Worm (Caenorhabditis elegans) whole organism, L4 larva: ENCODE results near the gene F49C12.6.
A peak's percentile ranks its signal among the peaks of the same experiment; 100 is the strongest.
"Not testable (repeated sequence)": the region's sequence is repeated elsewhere in the genome, so short reads cannot be mapped to it uniquely, and the experiment has no call there.

Source experiments
- D1046.2 ChIP-seq: fragments of 200-800 bp; sonication (Bioruptor generic); IDR thresholded peaks from 2 replicates; pipeline ENCODE4 v1.3.6; 2022; ENCODE audit warnings: missing genetic modification characterization, missing compliant biosample characterization
- F10B5.3 ChIP-seq: sonication (generic microtip); optimal IDR thresholded peaks from 2 replicates; lab custom pipeline; 2016; ENCODE audit warnings: mild to moderate bottlenecking, missing genetic modification characterization, missing compliant biosample characterization
- F37D6.2 ChIP-seq: sonication (generic microtip); optimal IDR thresholded peaks from 2 replicates; lab custom pipeline; 2016; ENCODE audit warnings: mild to moderate bottlenecking, missing genetic modification characterization, missing compliant biosample characterization
- aha-1 ChIP-seq: fragments of 150-350 bp; peaks from one replicate; lab custom pipeline; 2014; ENCODE audit warnings: missing biosample characterization, missing genetic modification characterization
- aly-2 ChIP-seq: sonication (generic microtip); optimal IDR thresholded peaks from 2 replicates; lab custom pipeline; 2018; ENCODE audit warnings: missing biosample characterization, missing genetic modification characterization
- arid-1 ChIP-seq: fragments of 200-800 bp; sonication (Bioruptor generic); conservative IDR thresholded peaks from 2 replicates; pipeline ENCODE4 v1.3.6; 2022; ENCODE audit warnings: missing genetic modification reagents, missing genetic modification characterization, missing compliant biosample characterization
- attf-4 ChIP-seq: sonication (generic microtip); optimal IDR thresholded peaks from 3 replicates; lab custom pipeline; 2017; ENCODE audit warnings: missing biosample characterization, missing genetic modification characterization
- ceh-20 ChIP-seq: fragments of 200-800 bp; sonication (Bioruptor generic); IDR thresholded peaks from 2 replicates; pipeline ENCODE4 v1.3.6; 2022; ENCODE audit warnings: missing genetic modification reagents, missing genetic modification characterization, missing compliant biosample characterization
- ces-1 ChIP-seq: fragments of 150-350 bp; sonication (generic microtip); optimal IDR thresholded peaks from 4 replicates; lab custom pipeline; 2014; ENCODE audit warnings: missing biosample characterization, missing genetic modification reagents, missing genetic modification characterization
- cey-2 ChIP-seq: sonication (generic microtip); optimal IDR thresholded peaks from 3 replicates; lab custom pipeline; 2017; ENCODE audit warnings: missing genetic modification characterization, mild to moderate bottlenecking, missing compliant biosample characterization, antibody characterized with exemption, borderline replicate concordance; ENCODE audit not compliant: insufficient read depth
- dmd-6 ChIP-seq: fragments of 200-800 bp; sonication (Bioruptor generic); IDR thresholded peaks from 2 replicates; pipeline ENCODE4 v1.3.6; 2022; ENCODE audit warnings: missing genetic modification reagents, missing genetic modification characterization, missing compliant biosample characterization
- dve-1 ChIP-seq: sonication (generic microtip); optimal IDR thresholded peaks from 2 replicates; lab custom pipeline; 2017; ENCODE audit warnings: antibody characterized with exemption, mild to moderate bottlenecking, missing genetic modification characterization, missing compliant biosample characterization; ENCODE audit not compliant: insufficient read depth
- gei-8 ChIP-seq: fragments of 200-800 bp; sonication (Bioruptor generic); optimal IDR thresholded peaks from 2 replicates; lab custom pipeline; 2018; ENCODE audit warnings: mild to moderate bottlenecking, missing genetic modification characterization, missing compliant biosample characterization
- lin-39 ChIP-seq: fragments of 150-350 bp; optimal IDR thresholded peaks from 2 replicates; lab custom pipeline; 2014; ENCODE audit warnings: missing biosample characterization, missing genetic modification reagents, missing genetic modification characterization
- lir-3 ChIP-seq: sonication (generic microtip); optimal IDR thresholded peaks from 2 replicates; lab custom pipeline; 2016; ENCODE audit warnings: mild to moderate bottlenecking, missing genetic modification characterization, missing compliant biosample characterization
- mxl-3 ChIP-seq: fragments of 200-800 bp; sonication (Bioruptor generic); optimal IDR thresholded peaks from 2 replicates; lab custom pipeline; 2018; ENCODE audit warnings: mild to moderate bottlenecking, missing genetic modification characterization, missing compliant biosample characterization
- nhr-102 ChIP-seq: sonication (generic microtip); optimal IDR thresholded peaks from 2 replicates; lab custom pipeline; 2016; ENCODE audit warnings: mild to moderate bottlenecking, missing genetic modification characterization, moderate library complexity, missing compliant biosample characterization
- nhr-11 ChIP-seq: fragments of 150-350 bp; optimal IDR thresholded peaks from 2 replicates; lab custom pipeline; 2014; ENCODE audit warnings: missing biosample characterization, missing genetic modification characterization
- nhr-48 ChIP-seq: sonication (generic microtip); optimal IDR thresholded peaks from 2 replicates; lab custom pipeline; 2016; ENCODE audit warnings: mild to moderate bottlenecking, missing genetic modification characterization, missing compliant biosample characterization
- nhr-76 ChIP-seq: fragments of 150-350 bp; optimal IDR thresholded peaks from 2 replicates; lab custom pipeline; 2014; ENCODE audit warnings: missing biosample characterization, missing genetic modification characterization
- pqm-1 ChIP-seq: sonication (generic microtip); optimal IDR thresholded peaks from 2 replicates; lab custom pipeline; 2017; ENCODE audit warnings: missing biosample characterization, missing genetic modification characterization
- skn-1 ChIP-seq: fragments of 150-350 bp; optimal IDR thresholded peaks from 2 replicates; lab custom pipeline; 2014; ENCODE audit warnings: missing biosample characterization, missing genetic modification characterization
- snpc-1.2 ChIP-seq: fragments of 200-800 bp; sonication (Bioruptor generic); IDR thresholded peaks from 2 replicates; pipeline ENCODE4 v1.3.6; 2022; ENCODE audit warnings: missing genetic modification reagents, missing genetic modification characterization, missing compliant biosample characterization
- tag-97 ChIP-seq: fragments of 200-800 bp; sonication (Bioruptor generic); IDR thresholded peaks from 2 replicates; pipeline ENCODE4 v1.3.6; 2022; ENCODE audit warnings: missing genetic modification characterization, missing compliant biosample characterization
- unc-39 ChIP-seq: sonication (generic microtip); optimal IDR thresholded peaks from 2 replicates; lab custom pipeline; 2017; ENCODE audit warnings: missing biosample characterization, missing genetic modification characterization
- unc-62 ChIP-seq, 3 experiments: fragments of 150-350 bp in 1 of 3; sonication (generic microtip); optimal IDR thresholded peaks in 2 of 3; peaks in 1 of 3; 1 replicate in 1 of 3; 2 replicates in 2 of 3; lab custom pipeline; 2014 to 2017; ENCODE audit warnings: missing biosample characterization in 3 of 3, missing genetic modification characterization in 3 of 3, missing genetic modification reagents in 3 of 3, missing genotype in 1 of 3
- zip-11 ChIP-seq: fragments of 200-800 bp; sonication (Bioruptor generic); IDR thresholded peaks from 2 replicates; pipeline ENCODE4 v1.3.6; 2022; ENCODE audit warnings: missing genetic modification characterization, missing compliant biosample characterization
- ztf-7 ChIP-seq: fragments of 150-350 bp; optimal IDR thresholded peaks from 2 replicates; lab custom pipeline; 2014; ENCODE audit warnings: missing biosample characterization, missing genetic modification characterization

Gene F49C12.6

ce11 chrIV:9300127-9300526, 8.7 kb downstream of the F49C12.6 start, which contains the start of gene F49C12.3:
TSS of gene F49C12.3 (plus strand) at chrIV:9300427.
- no peak for TF ChIP-seq cey-2 (tag; lab: Kevin White, UChicago)
- no peak for TF ChIP-seq ztf-7 (tag; lab: Kevin White, UChicago)
- no peak for TF ChIP-seq nhr-48
- TF ChIP-seq mxl-3, result no peak
- no peak for TF ChIP-seq tag-97 (GFP tag; lab: Robert Waterston, UW)
- TF ChIP-seq ceh-20 (GFP tag; lab: Robert Waterston, UW), result no peak
- TF ChIP-seq, all 104 proteins: peak for 0

- TF ChIP-seq nhr-11 (no peak), gei-8 (GFP tag; lab: Kevin White, UChicago) (no peak), dve-1 (tag; lab: Kevin White, UChicago) (no peak), D1046.2 (GFP tag; lab: Robert Waterston, UW) (no peak), F10B5.3 (tag; lab: Kevin White, UChicago) (no peak), nhr-102 (tag; lab: Kevin White, UChicago) (no peak)
These were observed 9.7 kb downstream of the F49C12.6 start, which contains the start of gene F49C12.2 for ce11 chrIV:9299145-9299544. TSS of gene F49C12.2 (minus strand) at chrIV:9299245.

- no peak for TF ChIP-seq attf-4
- TF ChIP-seq unc-39, result no peak
- peak in 1 of 2 experiments; percentile 65 for TF ChIP-seq unc-62 (GFP tag; optimal IDR thresholded peaks at IDR 0.05 in 1 of 2; lab: Kevin White, UChicago)
- TF ChIP-seq unc-62 (tag; optimal IDR thresholded peaks at IDR 0.05; lab: Kevin White, UChicago), result no peak
- TF ChIP-seq skn-1 (tag; lab: Kevin White, UChicago), result no peak
- TF ChIP-seq lir-3 (tag; lab: Kevin White, UChicago), result no peak
- TF ChIP-seq aha-1, result peak; percentile 51
- no peak for TF ChIP-seq nhr-76 (tag; lab: Kevin White, UChicago)
These were observed 12.6 kb downstream of the F49C12.6 start, which contains the start of gene F49C12.1 for ce11 chrIV:9296285-9296684. TSS of gene F49C12.1 (minus strand) at chrIV:9296354.

ce11 chrIV:9293825-9294224, 15.1 kb downstream of the F49C12.6 start, which contains the start of gene nhr-264:
TSS of gene nhr-264 (minus strand) at chrIV:9293925.
- TF ChIP-seq unc-62 (GFP tag; optimal IDR thresholded peaks at IDR 0.05 in 1 of 2; lab: Kevin White, UChicago); unc-62 (tag; optimal IDR thresholded peaks at IDR 0.05; lab: Kevin White, UChicago); aly-2 (tag; lab: Kevin White, UChicago); F10B5.3 (tag; lab: Kevin White, UChicago): not testable (repeated sequence)
- TF ChIP-seq, all 104 proteins: peak for 0; not testable (repeated sequence) for 104

ce11 chrIV:9289635-9290034, 19.2 kb downstream of the F49C12.6 start:
- TF ChIP-seq zip-11 (GFP tag; lab: Robert Waterston, UW), result no peak

- TF ChIP-seq zip-11 (GFP tag; lab: Robert Waterston, UW); pqm-1 (tag; lab: Kevin White, UChicago); lin-39: not testable (repeated sequence)
These were observed 22.6 kb downstream of the F49C12.6 start, which contains the start of gene nhr-267 for ce11 chrIV:9286305-9286704. TSS of gene nhr-267 (minus strand) at chrIV:9286405.

ce11 chrIV:9274008-9274529, 34.8 kb downstream of the F49C12.6 start, which contains the start of gene nmy-3:
TSS of gene nmy-3 (plus strand) at chrIV:9274479.
- TF ChIP-seq snpc-1.2 (GFP tag; lab: Robert Waterston, UW), result no peak
- TF ChIP-seq unc-62 (GFP tag; optimal IDR thresholded peaks at IDR 0.05 in 1 of 2; lab: Kevin White, UChicago), result peak in 1 of 2 experiments; percentile 91
- TF ChIP-seq unc-62 (tag; optimal IDR thresholded peaks at IDR 0.05; lab: Kevin White, UChicago), result no peak
- TF ChIP-seq nhr-11, result no peak

ce11 chrIV:9269796-9270195, 39.1 kb downstream of the F49C12.6 start, which contains the start of gene flh-3:
TSS of gene flh-3 (plus strand) at chrIV:9270096.
- no peak for TF ChIP-seq ces-1 (GFP tag; lab: Kevin White, UChicago)
- no peak for TF ChIP-seq tag-97 (GFP tag; lab: Robert Waterston, UW)
- TF ChIP-seq dmd-6 (GFP tag; lab: Robert Waterston, UW), result no peak
- TF ChIP-seq arid-1 (GFP tag; lab: Robert Waterston, UW), result no peak
- no peak for TF ChIP-seq F37D6.2 (tag; lab: Kevin White, UChicago)
